Worm (Caenorhabditis elegans) whole organism, L2 larva: ENCODE data around the gene cyp-34A1.
"Not testable (repeated sequence)": the region's sequence is repeated elsewhere in the genome, so short reads cannot be mapped to it uniquely, and the experiment has no call there.

ENCODE experiments used
- R02D3.7 ChIP-seq: fragments of 150-350 bp; optimal IDR thresholded peaks from 2 replicates; lab custom pipeline; 2014; ENCODE audit warnings: missing biosample characterization, missing genetic modification characterization
- Y55F3AM.14 ChIP-seq: fragments of 200-800 bp; sonication (Bioruptor generic); optimal IDR thresholded peaks from 2 replicates; lab custom pipeline; 2018; ENCODE audit warnings: mild to moderate bottlenecking, missing genetic modification characterization, missing compliant biosample characterization
- ZK546.5 ChIP-seq: sonication (generic microtip); optimal IDR thresholded peaks from 2 replicates; lab custom pipeline; 2017; ENCODE audit warnings: missing biosample characterization, missing genetic modification characterization
- alr-1 ChIP-seq: fragments of 150-350 bp; optimal IDR thresholded peaks from 2 replicates; lab custom pipeline; 2014; ENCODE audit warnings: missing biosample characterization, missing genetic modification characterization
- aly-2 ChIP-seq: fragments of 150-350 bp; optimal IDR thresholded peaks from 2 replicates; lab custom pipeline; 2014; ENCODE audit warnings: missing biosample characterization, missing genetic modification characterization
- blmp-1 ChIP-seq: sonication (generic microtip); optimal IDR thresholded peaks from 2 replicates; lab custom pipeline; 2017; ENCODE audit warnings: missing genetic modification characterization, mild to moderate bottlenecking, missing compliant biosample characterization, antibody characterized with exemption, moderate library complexity; ENCODE audit not compliant: insufficient read depth
- ceh-16 ChIP-seq: fragments of 150-350 bp; optimal IDR thresholded peaks from 2 replicates; lab custom pipeline; 2014; ENCODE audit warnings: missing biosample characterization, missing genetic modification characterization
- ceh-82 ChIP-seq: fragments of 150-350 bp; optimal IDR thresholded peaks from 2 replicates; lab custom pipeline; 2014; ENCODE audit warnings: missing biosample characterization, missing genetic modification characterization
- crh-2 ChIP-seq: sonication (generic microtip); optimal IDR thresholded peaks from 2 replicates; lab custom pipeline; 2017; ENCODE audit warnings: missing biosample characterization, missing genetic modification characterization
- dmd-4 ChIP-seq: sonication (generic microtip); optimal IDR thresholded peaks from 2 replicates; lab custom pipeline; 2017; ENCODE audit warnings: missing biosample characterization, missing genetic modification characterization
- elt-1 ChIP-seq: fragments of 150-350 bp; optimal IDR thresholded peaks from 2 replicates; lab custom pipeline; 2014; ENCODE audit warnings: missing biosample characterization, missing genetic modification characterization
- elt-3 ChIP-seq: sonication (generic microtip); optimal IDR thresholded peaks from 2 replicates; lab custom pipeline; 2017; ENCODE audit warnings: missing biosample characterization, missing genetic modification characterization
- fos-1 ChIP-seq: fragments of 150-350 bp; optimal IDR thresholded peaks from 2 replicates; lab custom pipeline; 2014; ENCODE audit warnings: missing biosample characterization, missing genetic modification characterization
- lin-11 ChIP-seq: fragments of 150-350 bp; sonication (generic microtip); optimal IDR thresholded peaks from 2 replicates; lab custom pipeline; 2014; ENCODE audit warnings: missing biosample characterization, missing genetic modification characterization, inconsistent platforms, mixed read lengths
- lin-39 ChIP-seq: fragments of 150-350 bp; optimal IDR thresholded peaks from 2 replicates; lab custom pipeline; 2014; ENCODE audit warnings: missing biosample characterization, missing genetic modification reagents, missing genetic modification characterization
- lsy-2 ChIP-seq, 2 experiments: fragments of 150-350 bp in 1 of 2; sonication (generic microtip) in 1 of 2; optimal IDR thresholded peaks; 2 replicates each; lab custom pipeline; 2014 to 2017; ENCODE audit warnings: missing biosample characterization in 2 of 2, missing genetic modification characterization in 2 of 2
- mab-5 ChIP-seq: fragments of 150-350 bp; optimal IDR thresholded peaks from 2 replicates; lab custom pipeline; 2014; ENCODE audit warnings: missing biosample characterization, missing genetic modification characterization
- nhr-10 ChIP-seq: sonication (generic microtip); optimal IDR thresholded peaks from 2 replicates; lab custom pipeline; 2017; ENCODE audit warnings: missing biosample characterization, missing genetic modification characterization
- nhr-11 ChIP-seq: fragments of 150-350 bp; optimal IDR thresholded peaks from 2 replicates; lab custom pipeline; 2014; ENCODE audit warnings: missing biosample characterization, missing genetic modification characterization
- nhr-12 ChIP-seq: fragments of 150-350 bp; optimal IDR thresholded peaks from 2 replicates; lab custom pipeline; 2014; ENCODE audit warnings: missing biosample characterization, missing genetic modification characterization
- nhr-129 ChIP-seq: fragments of 150-350 bp; optimal IDR thresholded peaks from 2 replicates; lab custom pipeline; 2014; ENCODE audit warnings: missing biosample characterization, missing genetic modification characterization
- nhr-21 ChIP-seq: fragments of 150-350 bp; optimal IDR thresholded peaks from 2 replicates; lab custom pipeline; 2014; ENCODE audit warnings: missing biosample characterization, missing genetic modification characterization
- nhr-23 ChIP-seq: fragments of 150-350 bp; optimal IDR thresholded peaks from 2 replicates; lab custom pipeline; 2014; ENCODE audit warnings: missing biosample characterization, missing genetic modification reagents, missing genetic modification characterization
- nhr-237 ChIP-seq: fragments of 150-350 bp; optimal IDR thresholded peaks from 2 replicates; lab custom pipeline; 2014; ENCODE audit warnings: missing biosample characterization, missing genetic modification characterization
- nhr-25 ChIP-seq: fragments of 150-350 bp; sonication (generic microtip); optimal IDR thresholded peaks from 3 replicates; lab custom pipeline; 2014; ENCODE audit warnings: missing biosample characterization, missing genetic modification characterization
- nhr-6 ChIP-seq: fragments of 150-350 bp; optimal IDR thresholded peaks from 2 replicates; lab custom pipeline; 2014; ENCODE audit warnings: missing biosample characterization, missing genetic modification characterization
- nhr-77 ChIP-seq: fragments of 150-350 bp; optimal IDR thresholded peaks from 2 replicates; lab custom pipeline; 2014; ENCODE audit warnings: missing biosample characterization, missing genetic modification characterization
- peb-1 ChIP-seq: fragments of 150-350 bp; optimal IDR thresholded peaks from 2 replicates; lab custom pipeline; 2014; ENCODE audit warnings: missing biosample characterization, missing genetic modification characterization
- sma-3 ChIP-seq: sonication (generic microtip); optimal IDR thresholded peaks from 2 replicates; lab custom pipeline; 2016; ENCODE audit warnings: missing genetic modification reagents, missing genetic modification characterization, missing compliant biosample characterization
- sma-9 ChIP-seq, 2 experiments: fragments of 150-350 bp in 1 of 2; sonication (generic microtip) in 1 of 2; optimal IDR thresholded peaks; 2 replicates each; lab custom pipeline; 2014 to 2016; ENCODE audit warnings: missing genetic modification characterization in 2 of 2, mild to moderate bottlenecking in 1 of 2, missing biosample characterization in 1 of 2, missing compliant biosample characterization in 1 of 2, missing genetic modification reagents in 1 of 2, moderate library complexity in 1 of 2
- snpc-4 ChIP-seq: fragments of 150-350 bp; optimal IDR thresholded peaks from 2 replicates; lab custom pipeline; 2014; ENCODE audit warnings: missing biosample characterization, missing genetic modification characterization
- unc-39 ChIP-seq: fragments of 150-350 bp; optimal IDR thresholded peaks from 2 replicates; lab custom pipeline; 2014; ENCODE audit warnings: missing biosample characterization, missing genetic modification characterization
- unc-62 ChIP-seq: fragments of 150-350 bp; optimal IDR thresholded peaks from 2 replicates; lab custom pipeline; 2014; ENCODE audit warnings: missing biosample characterization, missing genetic modification reagents, missing genetic modification characterization
- zag-1 ChIP-seq: fragments of 150-350 bp; optimal IDR thresholded peaks from 2 replicates; lab custom pipeline; 2014; ENCODE audit warnings: missing biosample characterization, missing genetic modification characterization
- ztf-1 ChIP-seq: fragments of 200-800 bp; sonication (Bioruptor generic); conservative IDR thresholded peaks from 2 replicates; pipeline ENCODE4 v1.3.6; 2022; ENCODE audit warnings: missing genetic modification characterization, missing compliant biosample characterization
- ztf-11 ChIP-seq: sonication (generic microtip); optimal IDR thresholded peaks from 2 replicates; lab custom pipeline; 2017; ENCODE audit warnings: missing biosample characterization, missing genetic modification characterization
- ztf-4 ChIP-seq: fragments of 150-350 bp; optimal IDR thresholded peaks from 2 replicates; lab custom pipeline; 2014; ENCODE audit warnings: missing biosample characterization, missing genetic modification characterization

cyp-34A1 gene

DNA sequence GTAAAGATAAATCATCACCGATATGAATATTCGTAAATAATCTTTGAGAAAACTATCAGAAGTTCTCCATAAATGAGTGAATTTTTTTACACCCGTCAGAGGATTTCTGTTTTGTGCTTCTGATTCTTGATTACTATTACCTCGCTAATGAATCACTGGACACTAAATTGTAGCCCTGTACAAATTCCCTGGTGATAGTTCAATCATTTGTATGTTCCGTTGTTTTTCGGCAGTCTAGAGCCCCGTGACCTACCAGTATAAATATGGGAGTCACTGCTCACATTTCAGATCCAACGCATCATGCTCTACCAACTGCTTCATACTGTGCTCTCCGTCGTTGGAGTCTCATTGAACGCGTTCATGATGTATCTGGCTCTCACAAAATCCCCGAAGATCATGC, 37.5 kb downstream of the cyp-34A1 start, which contains the start of gene srd-28:
TSS of gene srd-28 (plus strand) at position 301 of the 400 bp plus-strand sequence.
- not testable (repeated sequence) for TF ChIP-seq nhr-23, aly-2, ztf-4 (tag; lab: Kevin White, UChicago)

DNA sequence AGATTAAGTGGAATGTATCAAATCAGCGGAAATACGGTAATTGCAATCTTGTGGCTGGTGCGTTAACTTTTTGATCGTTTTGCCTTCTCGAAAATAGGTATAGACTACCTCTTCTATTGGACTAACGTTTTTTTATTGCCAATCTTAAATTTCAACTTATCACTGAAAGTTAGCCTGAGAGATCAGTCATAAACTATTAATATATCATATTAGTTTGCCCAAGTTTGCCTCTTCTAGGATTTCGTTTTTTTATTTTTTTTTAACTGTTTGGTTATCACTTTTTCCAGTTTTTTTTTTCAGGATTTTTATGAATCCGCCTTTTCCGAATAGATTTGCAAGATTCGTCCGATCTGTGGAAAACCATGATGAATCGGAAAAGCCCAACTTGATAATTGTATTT, 43.3 kb downstream of the cyp-34A1 start, which contains the start of gene kin-30:
TSS of gene kin-30 (plus strand) at position 301 of the 400 bp plus-strand sequence.
- TF ChIP-seq sma-9 (GFP tag; optimal IDR thresholded peaks at IDR 0.05; lab: Kevin White, UChicago) = no peak
- no peak for TF ChIP-seq sma-9 (tag; optimal IDR thresholded peaks at IDR 0.05; lab: Kevin White, UChicago)
- no peak for TF ChIP-seq alr-1 (tag; lab: Kevin White, UChicago)
- TF ChIP-seq dmd-4 (tag; lab: Kevin White, UChicago) = no peak
- TF ChIP-seq mab-5 = no peak
- no peak for TF ChIP-seq ceh-82 (tag; lab: Kevin White, UChicago)
- no peak for TF ChIP-seq nhr-237
- no peak for TF ChIP-seq ztf-4 (tag; lab: Kevin White, UChicago)
- no peak for TF ChIP-seq nhr-21 (tag; lab: Kevin White, UChicago)
- no peak for TF ChIP-seq fos-1 (tag; lab: Kevin White, UChicago)
- no peak for TF ChIP-seq ZK546.5
- TF ChIP-seq lin-11 (tag; lab: Kevin White, UChicago) = no peak
- no peak for TF ChIP-seq Y55F3AM.14 (GFP tag; lab: Kevin White, UChicago)

DNA sequence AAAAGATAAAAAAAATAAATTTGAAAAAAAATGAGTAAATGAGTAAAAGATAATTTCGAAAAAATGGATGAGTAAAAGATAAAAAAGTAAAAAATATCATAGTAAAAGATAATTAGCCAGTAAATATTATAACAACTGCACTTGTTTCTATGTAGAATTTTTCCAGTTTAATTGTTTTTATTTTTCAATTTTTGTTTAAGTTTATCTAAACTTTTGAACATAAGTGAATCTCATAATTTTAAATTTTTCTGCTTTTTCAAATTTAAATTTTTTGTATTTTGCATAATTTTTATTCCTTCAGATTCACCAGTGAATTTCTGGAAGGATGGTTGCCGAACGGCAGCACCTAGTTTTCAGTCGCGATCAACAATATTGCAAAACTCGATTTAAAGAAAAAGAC, 46.5 kb downstream of the cyp-34A1 start, which contains the start of gene chil-12:
TSS of gene chil-12 (plus strand) at position 301 of the 400 bp plus-strand sequence.
- TF ChIP-seq crh-2 (tag; lab: Kevin White, UChicago) = no peak
- no peak for TF ChIP-seq ceh-82 (tag; lab: Kevin White, UChicago)
- TF ChIP-seq unc-62 = no peak
- no peak for TF ChIP-seq zag-1 (tag; lab: Kevin White, UChicago)
- TF ChIP-seq nhr-6 (tag; lab: Kevin White, UChicago) = no peak
- no peak for TF ChIP-seq nhr-77 (tag; lab: Kevin White, UChicago)
- TF ChIP-seq nhr-11 = no peak
- no peak for TF ChIP-seq nhr-25 (tag; lab: Kevin White, UChicago)
- TF ChIP-seq lsy-2 (tag; optimal IDR thresholded peaks at IDR 0.05; lab: Kevin White, UChicago) = no peak
- TF ChIP-seq ZK546.5 = no peak
- no peak for TF ChIP-seq Y55F3AM.14 (GFP tag; lab: Kevin White, UChicago)
- TF ChIP-seq elt-1 (tag; lab: Kevin White, UChicago) = no peak
- TF ChIP-seq nhr-10 (tag; lab: Kevin White, UChicago) = no peak
- TF ChIP-seq nhr-12 (tag; lab: Kevin White, UChicago) = no peak
- TF ChIP-seq unc-39 (tag; lab: Kevin White, UChicago) = no peak
- no peak for TF ChIP-seq blmp-1 (tag; lab: Kevin White, UChicago)
- no peak for TF ChIP-seq peb-1 (tag; lab: Kevin White, UChicago)
- TF ChIP-seq elt-3 (tag; lab: Kevin White, UChicago) = no peak
- TF ChIP-seq nhr-129 (tag; lab: Kevin White, UChicago) = no peak
- TF ChIP-seq R02D3.7 (tag; lab: Kevin White, UChicago) = no peak
- TF ChIP-seq, all 48 proteins: peak for 0

DNA sequence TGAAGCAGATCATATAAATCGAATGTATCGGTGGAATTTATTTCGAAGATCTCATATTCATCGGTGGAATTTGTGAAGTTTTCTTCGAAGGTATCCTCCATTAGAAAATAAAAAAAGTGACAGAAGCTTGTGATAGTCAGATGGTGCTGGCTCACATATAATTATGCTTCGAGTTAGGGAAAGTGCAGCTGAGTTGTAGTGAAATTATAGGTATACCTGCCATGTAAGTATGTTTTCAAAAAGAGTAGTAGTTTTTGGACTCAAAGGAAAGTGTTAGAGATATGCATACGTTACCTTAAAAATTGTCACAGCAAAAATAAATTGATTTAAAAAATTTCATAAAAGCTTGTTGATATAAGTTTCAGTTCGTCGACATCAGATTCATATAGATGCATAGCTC, 47.5 kb downstream of the cyp-34A1 start, which contains the start of gene srw-11:
TSS of gene srw-11 (minus strand) at position 101 of the 400 bp plus-strand sequence.
- TF ChIP-seq ceh-16 (tag; lab: Kevin White, UChicago) (no peak), ztf-1 (no peak), nhr-237 (no peak), lin-39 (tag; lab: Kevin White, UChicago) (no peak), sma-3 (no peak), dmd-4 (tag; lab: Kevin White, UChicago) (no peak)

DNA sequence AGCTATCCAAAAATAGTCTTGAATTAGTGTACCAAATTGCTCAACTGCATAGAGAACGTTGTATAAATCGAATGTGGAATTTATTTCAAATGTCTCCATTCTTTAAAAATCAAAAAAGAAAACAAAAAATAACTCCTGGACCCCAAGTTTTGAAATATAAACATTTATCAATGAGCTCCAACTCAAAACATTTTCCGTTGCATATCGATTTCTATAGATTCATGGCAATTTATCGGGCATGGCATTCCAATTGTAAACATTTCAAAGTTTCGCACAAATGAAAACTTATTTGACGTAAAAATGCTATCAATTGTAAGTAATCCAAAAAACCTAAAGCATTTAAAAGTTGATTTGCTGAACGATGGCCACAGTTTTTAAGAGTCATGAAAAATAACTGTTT, 49.2 kb downstream of the cyp-34A1 start, which contains the start of gene srw-12:
TSS of gene srw-12 (minus strand) at position 101 of the 400 bp plus-strand sequence.
- TF ChIP-seq snpc-4 (tag; lab: Kevin White, UChicago) (no peak), sma-3 (no peak), ztf-11 (tag; lab: Kevin White, UChicago) (no peak)
